Fruit fly (Drosophila melanogaster) whole organism, prepupa: ENCODE measurements around the gene ng3.
A peak's percentile ranks its signal among the peaks of the same experiment; 100 is the strongest.

Experiments used
- Blimp-1 ChIP-seq: fragments of 200-800 bp; sonication (Bioruptor generic); optimal IDR thresholded peaks from 3 replicates; lab custom pipeline; 2017; ENCODE audit warnings: missing biosample characterization, missing genetic modification characterization, mild to moderate bottlenecking, moderate library complexity, missing genetic modification reagents
- CG10631 ChIP-seq: fragments of 200-800 bp; sonication (Bioruptor generic); optimal IDR thresholded peaks from 2 replicates; lab custom pipeline; 2016; ENCODE audit warnings: missing biosample characterization, missing genetic modification characterization
- CG10669 ChIP-seq: fragments of 200-800 bp; sonication (Bioruptor generic); optimal IDR thresholded peaks from 3 replicates; lab custom pipeline; 2018; ENCODE audit warnings: missing biosample characterization, mild to moderate bottlenecking, missing genetic modification characterization, moderate library complexity
- CG15336 ChIP-seq: fragments of 200-800 bp; sonication (Bioruptor generic); IDR thresholded peaks from 2 replicates; pipeline ENCODE4 v1.3.6; 2022; ENCODE audit warnings: missing biosample characterization, missing genetic modification characterization
- CG16779 ChIP-seq: fragments of 200-800 bp; sonication (Bioruptor generic); optimal IDR thresholded peaks from 3 replicates; lab custom pipeline; 2017; ENCODE audit warnings: missing biosample characterization, mild to moderate bottlenecking, missing genetic modification characterization
- CG3032 ChIP-seq: fragments of 200-800 bp; optimal IDR thresholded peaks from 2 replicates; lab custom pipeline; 2019; ENCODE audit warnings: missing biosample characterization, mild to moderate bottlenecking, missing genetic modification characterization, moderate library complexity
- CG31627 ChIP-seq: fragments of 200-800 bp; sonication (Bioruptor generic); optimal IDR thresholded peaks from 3 replicates; lab custom pipeline; 2016; ENCODE audit warnings: missing biosample characterization, missing genetic modification characterization
- CG32006 ChIP-seq: fragments of 200-800 bp; sonication (Bioruptor generic); optimal IDR thresholded peaks from 3 replicates; lab custom pipeline; 2017; ENCODE audit warnings: missing biosample characterization, mild to moderate bottlenecking, missing genetic modification characterization
- CG3919 ChIP-seq: fragments of 200-800 bp; sonication (Bioruptor generic); optimal IDR thresholded peaks from 3 replicates; lab custom pipeline; 2016; ENCODE audit warnings: missing biosample characterization, missing genetic modification characterization
- CG6792 ChIP-seq: fragments of 200-800 bp; sonication (Bioruptor generic); optimal IDR thresholded peaks from 3 replicates; lab custom pipeline; 2016; ENCODE audit warnings: missing biosample characterization, missing genetic modification characterization
- CG8119 ChIP-seq: fragments of 200-800 bp; sonication (Bioruptor generic); IDR thresholded peaks from 3 replicates; pipeline ENCODE4 v1.3.6; 2022; ENCODE audit warnings: missing biosample characterization, missing genetic modification characterization
- CG9139 ChIP-seq: fragments of 200-800 bp; sonication (Bioruptor generic); optimal IDR thresholded peaks from 3 replicates; lab custom pipeline; 2017; ENCODE audit warnings: missing biosample characterization, mild to moderate bottlenecking, missing genetic modification characterization
- Eip93F ChIP-seq: fragments of 200-800 bp; sonication (Bioruptor generic); optimal IDR thresholded peaks from 2 replicates; lab custom pipeline; 2016; ENCODE audit warnings: missing biosample characterization, mild to moderate bottlenecking, missing genetic modification characterization
- Ets21C ChIP-seq: fragments of 200-800 bp; sonication (Bioruptor generic); optimal IDR thresholded peaks from 3 replicates; lab custom pipeline; 2016; ENCODE audit warnings: missing biosample characterization, missing genetic modification characterization
- Hr38 ChIP-seq: sonication (Bioruptor generic); optimal IDR thresholded peaks from 2 replicates; lab custom pipeline; 2016; ENCODE audit warnings: missing biosample characterization, missing genetic modification characterization
- Hr4 ChIP-seq: fragments of 200-800 bp; sonication (Bioruptor generic); optimal IDR thresholded peaks from 3 replicates; lab custom pipeline; 2016; ENCODE audit warnings: missing biosample characterization, missing genetic modification characterization
- Met ChIP-seq: fragments of 200-800 bp; sonication (Bioruptor generic); optimal IDR thresholded peaks from 3 replicates; lab custom pipeline; 2016; ENCODE audit warnings: missing biosample characterization, missing genetic modification characterization
- Smox ChIP-seq: fragments of 200-800 bp; sonication (Bioruptor generic); optimal IDR thresholded peaks from 3 replicates; lab custom pipeline; 2016; ENCODE audit warnings: missing biosample characterization, missing genetic modification characterization
- Sox102F ChIP-seq: fragments of 200-800 bp; sonication (Bioruptor generic); optimal IDR thresholded peaks from 2 replicates; lab custom pipeline; 2016; ENCODE audit warnings: missing biosample characterization, mild to moderate bottlenecking, missing genetic modification characterization
- Sox14 ChIP-seq: fragments of 200-800 bp; sonication (Bioruptor generic); optimal IDR thresholded peaks from 3 replicates; lab custom pipeline; 2016; ENCODE audit warnings: missing biosample characterization, missing genetic modification characterization
- achi ChIP-seq: fragments of 200-800 bp; sonication (Bioruptor generic); optimal IDR thresholded peaks from 3 replicates; lab custom pipeline; 2016; ENCODE audit warnings: missing biosample characterization, missing genetic modification characterization
- acj6 ChIP-seq: fragments of 200-800 bp; sonication (Bioruptor generic); optimal IDR thresholded peaks from 3 replicates; lab custom pipeline; 2016; ENCODE audit warnings: missing biosample characterization, missing genetic modification characterization
- dac ChIP-seq: fragments of 200-800 bp; sonication (Bioruptor generic); optimal IDR thresholded peaks from 2 replicates; lab custom pipeline; 2017; ENCODE audit warnings: missing biosample characterization, mild to moderate bottlenecking, missing genetic modification characterization
- dsx ChIP-seq: fragments of 200-800 bp; optimal IDR thresholded peaks from 3 replicates; lab custom pipeline; 2019; ENCODE audit warnings: missing biosample characterization, mild to moderate bottlenecking, missing genetic modification characterization, moderate library complexity; ENCODE audit not compliant: poor library complexity, severe bottlenecking
- eg ChIP-seq: fragments of 200-800 bp; sonication (Bioruptor generic); IDR thresholded peaks from 3 replicates; pipeline ENCODE4 v1.3.6; 2022; ENCODE audit warnings: missing biosample characterization, missing genetic modification characterization
- fd59A ChIP-seq: fragments of 200-800 bp; sonication (Bioruptor generic); optimal IDR thresholded peaks from 2 replicates; lab custom pipeline; 2017; ENCODE audit warnings: missing biosample characterization, mild to moderate bottlenecking, missing genetic modification characterization, missing genetic modification reagents
- lz ChIP-seq: fragments of 200-800 bp; sonication (Bioruptor generic); optimal IDR thresholded peaks from 3 replicates; lab custom pipeline; 2016; ENCODE audit warnings: missing biosample characterization, missing genetic modification characterization
- net ChIP-seq: fragments of 200-800 bp; sonication (Bioruptor generic); optimal IDR thresholded peaks from 3 replicates; lab custom pipeline; 2016; ENCODE audit warnings: missing biosample characterization, missing genetic modification characterization
- salr ChIP-seq, 2 experiments: fragments of 200-800 bp; sonication (Bioruptor generic); optimal IDR thresholded peaks; 3 replicates each; lab custom pipeline; 2016 to 2018; ENCODE audit warnings: missing biosample characterization in 2 of 2, missing genetic modification characterization in 2 of 2, mild to moderate bottlenecking in 1 of 2
- spab ChIP-seq: fragments of 200-800 bp; sonication (Bioruptor generic); optimal IDR thresholded peaks from 2 replicates; lab custom pipeline; 2017; ENCODE audit warnings: missing biosample characterization, mild to moderate bottlenecking, missing genetic modification characterization, missing genetic modification reagents
- topi ChIP-seq: fragments of 200-800 bp; sonication (Bioruptor generic); optimal IDR thresholded peaks from 3 replicates; lab custom pipeline; 2016; ENCODE audit warnings: missing biosample characterization, missing genetic modification characterization
- vri ChIP-seq: fragments of 200-800 bp; sonication (Bioruptor generic); optimal IDR thresholded peaks from 3 replicates; lab custom pipeline; 2016; ENCODE audit warnings: missing biosample characterization, mild to moderate bottlenecking, missing genetic modification characterization

The ng3 gene

DNA sequence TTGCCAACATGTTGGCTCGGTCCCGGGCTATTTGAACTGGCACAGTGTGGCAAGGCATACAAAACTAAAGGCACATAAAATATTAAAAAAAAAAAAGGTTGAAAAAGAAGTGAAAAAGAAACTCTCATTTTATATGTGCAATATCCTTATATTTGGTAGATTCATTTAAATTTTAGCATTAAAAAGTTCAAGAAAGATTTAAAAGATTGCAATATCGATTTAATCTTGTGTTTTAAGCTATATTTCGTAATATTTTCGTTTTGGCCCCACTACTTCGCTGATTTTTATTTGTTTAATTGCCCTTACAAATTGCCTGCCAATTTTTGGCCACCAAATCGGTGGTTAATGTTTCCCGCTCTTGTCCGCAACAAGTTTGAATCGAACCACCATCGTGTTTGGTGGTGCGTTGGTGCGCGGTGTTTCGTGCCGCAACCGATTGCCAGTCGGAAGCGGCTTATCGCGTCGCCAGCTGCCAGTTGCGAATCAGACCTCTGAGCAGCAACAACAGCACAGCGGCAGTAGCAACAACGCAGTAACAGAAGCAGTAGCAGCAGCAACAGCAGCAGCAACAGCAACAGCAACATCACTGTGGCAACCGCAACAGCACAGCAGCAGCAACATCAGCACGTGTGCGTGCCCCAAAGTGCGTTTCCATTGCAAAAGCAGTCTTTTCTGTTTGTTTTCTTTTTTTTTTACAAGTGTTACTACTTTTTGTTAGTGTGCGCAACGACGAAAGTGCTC lies 13.9 kb upstream of the ng3 start (continued):
- TF ChIP-seq CG15336 (GFP tag; lab: Robert Waterston, UW) (peak; percentile 97), acj6 (peak; percentile 94), Met (GFP tag; lab: Kevin White, UChicago) (peak; percentile 96), Sox102F (GFP tag; lab: Kevin White, UChicago) (peak; percentile 92), CG3032 (tag; lab: Kevin White, UChicago) (peak; percentile 78), vri (GFP tag; lab: Kevin White, UChicago) (peak; percentile 53), achi (GFP tag; lab: Kevin White, UChicago) (peak; percentile 96), dsx (GFP tag; lab: Kevin White, UChicago) (no peak), Hr38 (peak; percentile 44), Sox14 (GFP tag; lab: Kevin White, UChicago) (peak; percentile 97), CG8119 (GFP tag; lab: Robert Waterston, UW) (peak; percentile 98), topi (GFP tag; lab: Kevin White, UChicago) (peak; percentile 98), CG10669 (GFP tag; lab: Kevin White, UChicago) (peak; percentile 91)
- TF ChIP-seq, all 60 proteins: peak for 59

DNA sequence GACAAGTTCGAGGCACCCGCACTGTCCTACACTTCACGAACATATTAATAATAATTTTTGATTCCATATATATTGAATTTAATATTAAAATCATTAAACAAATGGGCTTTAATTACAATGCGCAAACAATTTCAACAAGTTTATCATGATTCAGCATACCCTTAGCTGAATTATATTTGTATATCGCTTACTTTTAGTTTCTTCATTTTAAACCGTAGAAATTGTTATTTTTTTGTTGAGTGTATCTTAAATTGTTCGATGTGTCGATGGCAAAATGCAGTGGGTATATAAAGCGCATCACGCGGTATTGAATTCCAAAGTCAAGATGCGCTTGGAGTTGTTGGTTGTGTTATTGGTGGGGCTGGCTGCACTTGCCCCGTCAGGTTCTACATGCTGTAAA lies 7.9 kb upstream of the ng3 start, which contains the start of gene Sgs4:
Gene Sgs4, plus strand, starts transcription at position 301 of the 400 bp plus-strand sequence.
- TF ChIP-seq CG9139 (GFP tag; lab: Kevin White, UChicago) (no peak), Smox (GFP tag; lab: Kevin White, UChicago) (no peak), lz (GFP tag; lab: Kevin White, UChicago) (no peak), CG16779 (tag; lab: Kevin White, UChicago) (no peak), CG31627 (GFP tag; lab: Kevin White, UChicago) (no peak), Met (GFP tag; lab: Kevin White, UChicago) (no peak), CG32006 (GFP tag; lab: Kevin White, UChicago) (no peak), net (GFP tag; lab: Kevin White, UChicago) (no peak), spab (no peak), eg (GFP tag; lab: Robert Waterston, UW) (no peak), Hr38 (no peak), dsx (GFP tag; lab: Kevin White, UChicago) (no peak), CG10631 (GFP tag; lab: Kevin White, UChicago) (no peak), vri (GFP tag; lab: Kevin White, UChicago) (no peak), CG15336 (GFP tag; lab: Robert Waterston, UW) (no peak)

DNA sequence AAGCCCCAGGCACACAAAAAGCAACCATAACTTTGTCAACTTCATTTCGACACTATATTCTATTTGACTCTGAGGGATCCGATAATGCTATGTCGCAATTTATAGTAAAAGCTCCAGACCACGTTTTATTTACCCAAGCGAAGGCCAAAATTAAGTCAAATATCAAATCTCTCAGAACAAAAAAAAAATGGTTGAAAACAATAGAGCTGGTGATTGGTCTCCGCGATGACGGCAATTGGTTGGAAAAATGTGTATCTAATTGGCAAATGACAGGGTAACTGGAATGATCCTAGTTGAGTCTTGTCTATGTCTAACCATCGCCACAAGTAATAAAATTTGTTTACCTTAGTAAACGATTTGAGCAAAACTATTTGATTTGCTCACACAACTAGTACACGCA lies 7.3 kb upstream of the ng3 start, which contains the start of gene Pig1:
Gene Pig1, minus strand, starts transcription at position 101 of the 400 bp plus-strand sequence.
- TF ChIP-seq CG3919 (GFP tag; lab: Kevin White, UChicago): no peak
- TF ChIP-seq CG10631 (GFP tag; lab: Kevin White, UChicago): no peak
- TF ChIP-seq Hr4 (GFP tag; lab: Kevin White, UChicago): no peak

DNA sequence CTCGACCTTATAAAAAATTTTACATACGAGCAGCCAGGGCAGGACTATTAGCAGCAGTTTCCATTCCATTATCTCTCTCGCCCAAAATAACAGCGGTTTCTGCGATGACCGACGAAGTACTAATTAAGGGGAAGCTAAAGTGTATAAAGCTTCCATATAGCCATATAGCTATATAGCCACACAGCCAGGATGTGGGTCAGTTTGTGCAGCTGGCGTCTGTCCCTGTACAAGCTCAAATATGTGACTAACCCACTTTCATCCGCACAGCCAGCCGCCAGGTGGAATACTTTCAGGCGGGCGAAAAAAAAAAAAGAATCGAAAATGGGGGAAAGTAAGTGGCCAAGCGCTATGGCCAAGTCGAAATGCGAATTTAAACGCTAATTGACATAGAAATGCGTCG lies 2.2 kb upstream of the ng3 start, which contains the start of gene ng4:
Gene ng4, minus strand, starts transcription at position 101 of the 400 bp plus-strand sequence.
- TF ChIP-seq Ets21C (GFP tag; lab: Kevin White, UChicago): no peak
- no peak for TF ChIP-seq CG6792
- TF ChIP-seq Blimp-1 (GFP tag; lab: Kevin White, UChicago): no peak
- TF ChIP-seq salr (GFP tag; optimal IDR thresholded peaks at IDR 0.05; lab: Kevin White, UChicago): no peak
- no peak for TF ChIP-seq Eip93F (GFP tag; lab: Kevin White, UChicago)
- no peak for TF ChIP-seq dac
- TF ChIP-seq fd59A: no peak
- TF ChIP-seq CG10631 (GFP tag; lab: Kevin White, UChicago): no peak
- TF ChIP-seq CG8119 (GFP tag; lab: Robert Waterston, UW): no peak
